Worm (Caenorhabditis elegans) whole organism, early embryonic: ENCODE data around the gene sqv-3.

Experiments used
- B0310.2 ChIP-seq: sonication (generic microtip); optimal IDR thresholded peaks from 2 replicates; lab custom pipeline; 2016; ENCODE audit warnings: mild to moderate bottlenecking, missing genetic modification characterization, missing compliant biosample characterization
- ama-1 ChIP-seq: fragments of 150-350 bp; optimal IDR thresholded peaks from 2 replicates; lab custom pipeline; 2014
- ceh-13 ChIP-seq: fragments of 200-800 bp; sonication (Bioruptor generic); optimal IDR thresholded peaks from 2 replicates; lab custom pipeline; 2018; ENCODE audit warnings: mild to moderate bottlenecking, missing genetic modification characterization, missing compliant biosample characterization
- ets-7 ChIP-seq: sonication (generic microtip); optimal IDR thresholded peaks from 2 replicates; lab custom pipeline; 2016; ENCODE audit warnings: missing genotype, missing genetic modification characterization, missing compliant biosample characterization
- flt-1 ChIP-seq: fragments of 200-800 bp; sonication (Bioruptor generic); IDR thresholded peaks from 2 replicates; pipeline ENCODE4 v1.3.6; 2022; ENCODE audit warnings: missing genetic modification characterization, missing compliant biosample characterization
- hmbx-1 ChIP-seq: sonication (generic microtip); optimal IDR thresholded peaks from 2 replicates; lab custom pipeline; 2016; ENCODE audit warnings: mild to moderate bottlenecking, missing genetic modification characterization, missing compliant biosample characterization
- hmg-4 ChIP-seq: fragments of 200-800 bp; sonication (Bioruptor generic); optimal IDR thresholded peaks from 2 replicates; lab custom pipeline; 2018; ENCODE audit warnings: mild to moderate bottlenecking, missing genetic modification characterization, missing compliant biosample characterization
- hnd-1 ChIP-seq: sonication (generic microtip); optimal IDR thresholded peaks from 2 replicates; lab custom pipeline; 2016; ENCODE audit warnings: missing genetic modification characterization, missing compliant biosample characterization
- pes-1 ChIP-seq: fragments of 200-800 bp; sonication (Bioruptor generic); IDR thresholded peaks from 2 replicates; pipeline ENCODE4 v1.3.6; 2022; ENCODE audit warnings: missing genetic modification reagents, missing genetic modification characterization, missing compliant biosample characterization
- scrt-1 ChIP-seq: fragments of 200-800 bp; sonication (Bioruptor generic); IDR thresholded peaks from 2 replicates; pipeline ENCODE4 v1.3.6; 2022; ENCODE audit warnings: missing genetic modification characterization, missing compliant biosample characterization
- tbx-37 ChIP-seq: fragments of 200-800 bp; sonication (Bioruptor generic); conservative IDR thresholded peaks from 2 replicates; pipeline ENCODE4 v1.3.6; 2022; ENCODE audit warnings: missing genetic modification reagents, missing genetic modification characterization, missing compliant biosample characterization
- tra-4 ChIP-seq: sonication (generic microtip); optimal IDR thresholded peaks from 2 replicates; lab custom pipeline; 2017; ENCODE audit warnings: missing genetic modification characterization, missing compliant biosample characterization

DNA sequence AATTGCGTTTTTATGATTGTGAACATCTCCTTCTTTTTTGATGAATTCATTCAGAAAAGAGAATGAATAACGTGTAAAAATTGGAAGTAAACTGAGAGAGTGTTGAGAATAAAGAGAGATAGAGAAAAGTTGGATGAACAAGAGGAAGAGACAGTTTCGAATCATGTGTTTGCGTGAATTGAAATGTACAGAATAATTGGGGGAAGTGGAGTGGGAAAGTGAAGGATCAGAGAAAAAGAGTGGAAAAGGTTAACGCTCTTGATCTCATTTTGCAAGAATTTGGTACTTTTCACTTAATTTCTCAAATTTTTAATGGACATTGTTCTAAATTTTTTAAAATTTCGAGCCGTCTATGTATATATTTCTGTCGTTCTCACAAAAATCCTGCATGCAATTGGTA is 46.8 kb downstream of the sqv-3 start:
- TF ChIP-seq tbx-37 (GFP tag; lab: Robert Waterston, UW) (no peak), ama-1 (no peak), flt-1 (GFP tag; lab: Robert Waterston, UW) (no peak), ceh-13 (GFP tag; lab: Kevin White, UChicago) (no peak), B0310.2 (tag; lab: Kevin White, UChicago) (no peak), hmbx-1 (no peak), ets-7 (tag; lab: Kevin White, UChicago) (no peak), pes-1 (GFP tag; lab: Robert Waterston, UW) (no peak), hmg-4 (GFP tag; lab: Kevin White, UChicago) (no peak), hnd-1 (tag; lab: Kevin White, UChicago) (no peak), tra-4 (tag; lab: Kevin White, UChicago) (no peak), scrt-1 (no peak)
